Worm (Caenorhabditis elegans) whole organism, L2 larva: ENCODE measurements around the gene flp-25.
A peak's percentile ranks its signal among the peaks of the same experiment; 100 is the strongest.

Source experiments
- C34F6.9 ChIP-seq: fragments of 150-350 bp; optimal IDR thresholded peaks from 2 replicates; lab custom pipeline; 2014; ENCODE audit warnings: missing biosample characterization, missing genetic modification characterization
- F13H6.1 ChIP-seq: sonication (generic microtip); optimal IDR thresholded peaks from 2 replicates; lab custom pipeline; 2016; ENCODE audit warnings: missing genetic modification characterization, missing compliant biosample characterization
- Y55F3AM.14 ChIP-seq: fragments of 200-800 bp; sonication (Bioruptor generic); optimal IDR thresholded peaks from 2 replicates; lab custom pipeline; 2018; ENCODE audit warnings: mild to moderate bottlenecking, missing genetic modification characterization, missing compliant biosample characterization
- ZK546.5 ChIP-seq: sonication (generic microtip); optimal IDR thresholded peaks from 2 replicates; lab custom pipeline; 2017; ENCODE audit warnings: missing biosample characterization, missing genetic modification characterization
- alr-1 ChIP-seq: fragments of 150-350 bp; optimal IDR thresholded peaks from 2 replicates; lab custom pipeline; 2014; ENCODE audit warnings: missing biosample characterization, missing genetic modification characterization
- aly-2 ChIP-seq: fragments of 150-350 bp; optimal IDR thresholded peaks from 2 replicates; lab custom pipeline; 2014; ENCODE audit warnings: missing biosample characterization, missing genetic modification characterization
- ama-1 ChIP-seq: fragments of 150-350 bp; optimal IDR thresholded peaks from 2 replicates; lab custom pipeline; 2018; ENCODE audit warnings: inconsistent platforms
- blmp-1 ChIP-seq: sonication (generic microtip); optimal IDR thresholded peaks from 2 replicates; lab custom pipeline; 2017; ENCODE audit warnings: missing genetic modification characterization, mild to moderate bottlenecking, missing compliant biosample characterization, antibody characterized with exemption, moderate library complexity; ENCODE audit not compliant: insufficient read depth
- ceh-82 ChIP-seq: fragments of 150-350 bp; optimal IDR thresholded peaks from 2 replicates; lab custom pipeline; 2014; ENCODE audit warnings: missing biosample characterization, missing genetic modification characterization
- elt-1 ChIP-seq: fragments of 150-350 bp; optimal IDR thresholded peaks from 2 replicates; lab custom pipeline; 2014; ENCODE audit warnings: missing biosample characterization, missing genetic modification characterization
- elt-3 ChIP-seq: sonication (generic microtip); optimal IDR thresholded peaks from 2 replicates; lab custom pipeline; 2017; ENCODE audit warnings: missing biosample characterization, missing genetic modification characterization
- fos-1 ChIP-seq: fragments of 150-350 bp; optimal IDR thresholded peaks from 2 replicates; lab custom pipeline; 2014; ENCODE audit warnings: missing biosample characterization, missing genetic modification characterization
- gmeb-1 ChIP-seq: fragments of 150-350 bp; optimal IDR thresholded peaks from 2 replicates; lab custom pipeline; 2014; ENCODE audit warnings: missing biosample characterization, missing genetic modification characterization
- lin-11 ChIP-seq: fragments of 150-350 bp; sonication (generic microtip); optimal IDR thresholded peaks from 2 replicates; lab custom pipeline; 2014; ENCODE audit warnings: missing biosample characterization, missing genetic modification characterization, inconsistent platforms, mixed read lengths
- lin-13 ChIP-seq: fragments of 150-350 bp; optimal IDR thresholded peaks from 2 replicates; lab custom pipeline; 2014; ENCODE audit warnings: missing biosample characterization, missing genetic modification reagents, missing genetic modification characterization
- lin-39 ChIP-seq: fragments of 150-350 bp; optimal IDR thresholded peaks from 2 replicates; lab custom pipeline; 2014; ENCODE audit warnings: missing biosample characterization, missing genetic modification reagents, missing genetic modification characterization
- lsy-2 ChIP-seq, 2 experiments: fragments of 150-350 bp in 1 of 2; sonication (generic microtip) in 1 of 2; optimal IDR thresholded peaks; 2 replicates each; lab custom pipeline; 2014 to 2017; ENCODE audit warnings: missing biosample characterization in 2 of 2, missing genetic modification characterization in 2 of 2
- mab-5 ChIP-seq: fragments of 150-350 bp; optimal IDR thresholded peaks from 2 replicates; lab custom pipeline; 2014; ENCODE audit warnings: missing biosample characterization, missing genetic modification characterization
- mdl-1 ChIP-seq, 2 experiments: fragments of 150-350 bp in 1 of 2; sonication (generic microtip) in 1 of 2; optimal IDR thresholded peaks; 2 replicates each; lab custom pipeline; 2017; ENCODE audit warnings: missing biosample characterization in 2 of 2, missing genetic modification characterization in 2 of 2
- nhr-10 ChIP-seq: sonication (generic microtip); optimal IDR thresholded peaks from 2 replicates; lab custom pipeline; 2017; ENCODE audit warnings: missing biosample characterization, missing genetic modification characterization
- nhr-11 ChIP-seq: fragments of 150-350 bp; optimal IDR thresholded peaks from 2 replicates; lab custom pipeline; 2014; ENCODE audit warnings: missing biosample characterization, missing genetic modification characterization
- nhr-23 ChIP-seq: fragments of 150-350 bp; optimal IDR thresholded peaks from 2 replicates; lab custom pipeline; 2014; ENCODE audit warnings: missing biosample characterization, missing genetic modification reagents, missing genetic modification characterization
- nhr-237 ChIP-seq: fragments of 150-350 bp; optimal IDR thresholded peaks from 2 replicates; lab custom pipeline; 2014; ENCODE audit warnings: missing biosample characterization, missing genetic modification characterization
- nhr-25 ChIP-seq: fragments of 150-350 bp; sonication (generic microtip); optimal IDR thresholded peaks from 3 replicates; lab custom pipeline; 2014; ENCODE audit warnings: missing biosample characterization, missing genetic modification characterization
- nhr-77 ChIP-seq: fragments of 150-350 bp; optimal IDR thresholded peaks from 2 replicates; lab custom pipeline; 2014; ENCODE audit warnings: missing biosample characterization, missing genetic modification characterization
- peb-1 ChIP-seq: fragments of 150-350 bp; optimal IDR thresholded peaks from 2 replicates; lab custom pipeline; 2014; ENCODE audit warnings: missing biosample characterization, missing genetic modification characterization
- sem-4 ChIP-seq: fragments of 150-350 bp; optimal IDR thresholded peaks from 2 replicates; lab custom pipeline; 2014; ENCODE audit warnings: missing biosample characterization, missing genetic modification reagents, missing genetic modification characterization
- skn-1 ChIP-seq: sonication (generic microtip); optimal IDR thresholded peaks from 2 replicates; lab custom pipeline; 2017; ENCODE audit warnings: missing biosample characterization, missing genetic modification characterization
- snpc-4 ChIP-seq: fragments of 150-350 bp; optimal IDR thresholded peaks from 2 replicates; lab custom pipeline; 2014; ENCODE audit warnings: missing biosample characterization, missing genetic modification characterization
- unc-39 ChIP-seq: fragments of 150-350 bp; optimal IDR thresholded peaks from 2 replicates; lab custom pipeline; 2014; ENCODE audit warnings: missing biosample characterization, missing genetic modification characterization
- unc-62 ChIP-seq: fragments of 150-350 bp; optimal IDR thresholded peaks from 2 replicates; lab custom pipeline; 2014; ENCODE audit warnings: missing biosample characterization, missing genetic modification reagents, missing genetic modification characterization
- zag-1 ChIP-seq: fragments of 150-350 bp; optimal IDR thresholded peaks from 2 replicates; lab custom pipeline; 2014; ENCODE audit warnings: missing biosample characterization, missing genetic modification characterization
- ztf-1 ChIP-seq: fragments of 200-800 bp; sonication (Bioruptor generic); conservative IDR thresholded peaks from 2 replicates; pipeline ENCODE4 v1.3.6; 2022; ENCODE audit warnings: missing genetic modification characterization, missing compliant biosample characterization
- ztf-11 ChIP-seq: sonication (generic microtip); optimal IDR thresholded peaks from 2 replicates; lab custom pipeline; 2017; ENCODE audit warnings: missing biosample characterization, missing genetic modification characterization

flp-25 gene

ce11 chrIII:9329790-9330366 is 31.4 kb upstream of the flp-25 start, which contains the start of gene ttr-5:
TSS of gene ttr-5 (plus strand) at chrIII:9330316.
- TF ChIP-seq fos-1 (tag; lab: Kevin White, UChicago) (no peak), elt-3 (tag; lab: Kevin White, UChicago) (no peak), nhr-10 (tag; lab: Kevin White, UChicago) (no peak), F13H6.1 (tag; lab: Kevin White, UChicago) (no peak), ama-1 (lab: Kevin White, UChicago) (no peak), skn-1 (tag; lab: Kevin White, UChicago) (no peak), unc-62 (GFP tag; lab: Kevin White, UChicago) (no peak), ztf-11 (tag; lab: Kevin White, UChicago) (no peak), unc-39 (tag; lab: Kevin White, UChicago) (no peak), ztf-1 (GFP tag; lab: Robert Waterston, UW) (no peak), elt-1 (tag; lab: Kevin White, UChicago) (no peak)

DNA sequence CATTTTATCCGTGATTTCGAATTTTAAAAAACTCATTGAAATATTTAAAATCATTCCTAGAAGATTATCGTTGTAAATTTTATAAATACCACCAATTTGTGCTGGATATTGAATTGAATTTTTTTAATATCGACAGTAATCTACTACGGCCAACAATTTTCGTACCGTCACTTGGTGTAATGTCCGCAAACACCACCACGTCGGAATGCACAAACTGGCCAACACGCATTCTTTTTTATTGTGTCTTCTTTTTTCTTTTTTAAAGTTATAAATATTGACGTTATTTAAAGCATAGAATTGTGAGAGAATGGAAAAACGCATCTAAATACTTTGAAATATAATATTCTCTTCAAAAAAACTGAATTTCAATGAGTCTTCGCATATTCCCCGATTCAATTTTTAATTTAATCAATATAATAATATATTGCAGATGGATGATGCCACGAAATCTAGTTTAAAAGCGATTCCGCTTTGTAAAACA is 30.2 kb upstream of the flp-25 start, which contains the start of gene ufc-1:
Gene ufc-1 (plus strand): TSS at position 431 of the 481 bp plus-strand sequence.
- TF ChIP-seq mdl-1 (tag; optimal IDR thresholded peaks at IDR 0.05; lab: Kevin White, UChicago) (no peak), C34F6.9 (peak; percentile 24), lsy-2 (tag; optimal IDR thresholded peaks at IDR 0.05; lab: Kevin White, UChicago) (peak in 1 of 2 experiments; percentile 74)

DNA sequence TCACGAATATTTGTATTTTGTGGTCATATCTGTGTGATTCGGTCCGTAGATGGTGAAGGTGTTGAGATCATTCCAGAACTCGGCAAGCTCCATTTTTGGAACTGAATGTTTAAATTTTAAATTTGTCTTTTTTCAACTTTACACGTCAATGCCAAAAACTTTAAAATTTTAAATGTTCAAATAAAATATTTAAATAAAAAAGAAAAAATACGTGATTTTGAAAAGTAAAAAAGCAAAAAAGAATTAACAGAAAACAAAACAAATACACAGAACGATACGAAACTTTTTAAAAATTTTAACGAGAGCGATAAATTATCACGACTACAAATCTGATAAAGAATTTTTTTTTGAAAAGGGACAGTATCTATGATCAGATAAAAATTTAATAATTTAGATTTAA is 27.2 kb upstream of the flp-25 start, which contains the start of gene elo-4:
Gene elo-4 (minus strand): TSS at position 101 of the 400 bp plus-strand sequence.
- no peak for TF ChIP-seq lin-39
- TF ChIP-seq aly-2 (tag; lab: Kevin White, UChicago) = no peak
- TF ChIP-seq blmp-1 (tag; lab: Kevin White, UChicago) = no peak
- TF ChIP-seq mdl-1 (tag; optimal IDR thresholded peaks at IDR 0.05; lab: Kevin White, UChicago) = no peak
- TF ChIP-seq nhr-23 (tag; lab: Kevin White, UChicago) = no peak
- no peak for TF ChIP-seq sem-4
- TF ChIP-seq gmeb-1 (tag; lab: Kevin White, UChicago) = no peak
- TF ChIP-seq ztf-11 (tag; lab: Kevin White, UChicago) = no peak
- no peak for TF ChIP-seq nhr-10 (tag; lab: Kevin White, UChicago)
- no peak for TF ChIP-seq Y55F3AM.14 (GFP tag; lab: Kevin White, UChicago)
- TF ChIP-seq lin-13 (GFP tag; lab: Kevin White, UChicago) = no peak
- TF ChIP-seq lsy-2 (tag; optimal IDR thresholded peaks at IDR 0.05; lab: Kevin White, UChicago) = no peak

DNA sequence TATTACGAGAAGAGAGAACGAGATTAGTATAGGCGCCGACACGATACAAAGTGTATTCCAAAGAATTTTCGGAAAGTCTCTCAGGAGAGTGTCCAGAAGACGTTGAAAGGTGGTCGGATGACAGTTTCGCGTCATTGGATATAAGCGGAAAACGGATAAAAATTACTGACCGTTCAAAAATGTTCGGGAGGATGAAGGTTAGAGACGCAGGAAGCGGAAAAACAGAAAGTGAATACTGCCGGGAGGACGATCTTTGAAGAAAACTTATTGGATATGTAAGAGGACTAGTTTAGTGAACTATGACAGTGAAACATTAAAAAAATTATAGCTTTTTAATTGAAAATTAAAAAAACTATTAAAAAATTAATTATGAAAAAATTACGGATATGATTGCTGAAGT is 26.3 kb upstream of the flp-25 start:
- TF ChIP-seq ZK546.5 (tag; lab: Kevin White, UChicago) = no peak
- no peak for TF ChIP-seq ceh-82 (tag; lab: Kevin White, UChicago)
- TF ChIP-seq nhr-237 (tag; lab: Kevin White, UChicago) = no peak
- no peak for TF ChIP-seq elt-3 (tag; lab: Kevin White, UChicago)
- TF ChIP-seq nhr-23 (tag; lab: Kevin White, UChicago) = no peak
- TF ChIP-seq nhr-77 (tag; lab: Kevin White, UChicago) = no peak
- TF ChIP-seq F13H6.1 (tag; lab: Kevin White, UChicago) = no peak
- TF ChIP-seq Y55F3AM.14 (GFP tag; lab: Kevin White, UChicago) = no peak
- no peak for TF ChIP-seq ztf-11 (tag; lab: Kevin White, UChicago)
- TF ChIP-seq zag-1 (tag; lab: Kevin White, UChicago) = no peak
- no peak for TF ChIP-seq fos-1 (tag; lab: Kevin White, UChicago)

DNA sequence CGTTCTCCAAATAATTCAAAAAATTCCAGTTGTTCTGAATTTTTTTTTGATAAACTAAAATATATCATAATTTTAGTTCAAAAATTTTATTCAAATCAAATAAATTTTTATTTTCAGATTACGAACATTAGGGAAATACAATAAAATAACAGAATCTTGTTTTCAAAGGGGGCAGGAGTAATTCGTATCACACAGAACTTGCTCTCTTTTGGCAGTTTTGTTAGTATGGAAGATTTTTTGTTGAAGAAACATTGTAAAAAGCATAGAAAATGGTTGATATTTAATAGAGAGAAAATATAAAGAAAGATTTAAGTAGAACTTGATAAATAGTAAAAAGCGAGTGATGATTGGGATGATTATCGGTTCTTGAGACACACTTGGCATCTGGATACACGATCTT is 24.5 kb upstream of the flp-25 start:
- TF ChIP-seq lsy-2 (tag; optimal IDR thresholded peaks at IDR 0.05; lab: Kevin White, UChicago) (no peak), ceh-82 (tag; lab: Kevin White, UChicago) (no peak), sem-4 (no peak), ama-1 (lab: Kevin White, UChicago) (no peak), mab-5 (tag; lab: Kevin White, UChicago) (no peak), lin-13 (GFP tag; lab: Kevin White, UChicago) (no peak), Y55F3AM.14 (GFP tag; lab: Kevin White, UChicago) (no peak), lin-39 (no peak), fos-1 (tag; lab: Kevin White, UChicago) (no peak), nhr-11 (no peak), snpc-4 (tag; lab: Kevin White, UChicago) (no peak), lin-11 (no peak), peb-1 (tag; lab: Kevin White, UChicago) (no peak), ZK546.5 (tag; lab: Kevin White, UChicago) (no peak), nhr-25 (tag; lab: Kevin White, UChicago) (no peak), nhr-23 (tag; lab: Kevin White, UChicago) (no peak), aly-2 (tag; lab: Kevin White, UChicago) (no peak), alr-1 (no peak)
- TF ChIP-seq, all 48 proteins: peak for 0
